Worm (Caenorhabditis elegans) whole organism, late embryonic: Measurements from ENCODE around the gene C08F1.11.

Source experiments
- C38D4.7 ChIP-seq: fragments of 200-800 bp; sonication (Bioruptor generic); optimal IDR thresholded peaks from 2 replicates; lab custom pipeline; 2018; ENCODE audit warnings: mild to moderate bottlenecking, missing genetic modification characterization, moderate library complexity, missing compliant biosample characterization
- ama-1 ChIP-seq: fragments of 150-350 bp; optimal IDR thresholded peaks from 2 replicates; lab custom pipeline; 2014
- ceh-14 ChIP-seq: sonication (generic microtip); optimal IDR thresholded peaks from 2 replicates; lab custom pipeline; 2016; ENCODE audit warnings: missing genotype, missing genetic modification characterization, missing compliant biosample characterization
- ceh-24 ChIP-seq: sonication (generic microtip); optimal IDR thresholded peaks from 2 replicates; lab custom pipeline; 2016; ENCODE audit warnings: mild to moderate bottlenecking, missing genetic modification characterization, missing compliant biosample characterization
- ceh-6 ChIP-seq: fragments of 200-800 bp; sonication (Bioruptor generic); optimal IDR thresholded peaks from 2 replicates; lab custom pipeline; 2018; ENCODE audit warnings: mild to moderate bottlenecking, missing genetic modification characterization, missing compliant biosample characterization
- che-1 ChIP-seq: sonication (generic microtip); optimal IDR thresholded peaks from 2 replicates; lab custom pipeline; 2016; ENCODE audit warnings: mild to moderate bottlenecking, missing genetic modification characterization, missing compliant biosample characterization
- elt-2 ChIP-seq: sonication (generic microtip); optimal IDR thresholded peaks from 2 replicates; lab custom pipeline; 2016; ENCODE audit warnings: missing genetic modification reagents, missing genetic modification characterization, missing compliant biosample characterization
- ets-4 ChIP-seq: sonication (generic microtip); optimal IDR thresholded peaks from 2 replicates; lab custom pipeline; 2016; ENCODE audit warnings: missing genetic modification characterization, missing compliant biosample characterization
- odd-2 ChIP-seq: sonication (generic microtip); optimal IDR thresholded peaks from 2 replicates; lab custom pipeline; 2017; ENCODE audit warnings: antibody characterized with exemption, mild to moderate bottlenecking, missing genetic modification characterization, missing compliant biosample characterization
- pag-3 ChIP-seq: sonication (generic microtip); optimal IDR thresholded peaks from 2 replicates; lab custom pipeline; 2016; ENCODE audit warnings: missing compliant biosample characterization, missing genetic modification characterization, borderline replicate concordance
- pat-9 ChIP-seq: fragments of 200-800 bp; sonication (Bioruptor generic); optimal IDR thresholded peaks from 2 replicates; lab custom pipeline; 2018; ENCODE audit warnings: mild to moderate bottlenecking, missing genetic modification characterization, moderate library complexity, missing compliant biosample characterization
- pha-4 ChIP-seq: fragments of 150-350 bp; optimal IDR thresholded peaks from 2 replicates; lab custom pipeline; 2018; ENCODE audit warnings: missing biosample characterization, missing genetic modification reagents, missing genetic modification characterization
- sox-2 ChIP-seq: fragments of 200-800 bp; sonication (Bioruptor generic); IDR thresholded peaks from 2 replicates; pipeline ENCODE4 v1.3.6; 2022; ENCODE audit warnings: missing genetic modification reagents, missing genetic modification characterization, missing compliant biosample characterization
- tbx-2 ChIP-seq: sonication (generic microtip); optimal IDR thresholded peaks from 2 replicates; lab custom pipeline; 2016; ENCODE audit warnings: missing genetic modification characterization, missing compliant biosample characterization

- no peak for TF ChIP-seq elt-2
- no peak for TF ChIP-seq pha-4 (tag; lab: Kevin White, UChicago)
- no peak for TF ChIP-seq odd-2 (tag; lab: Kevin White, UChicago)
- no peak for TF ChIP-seq pag-3 (tag; lab: Kevin White, UChicago)
- TF ChIP-seq ceh-24 (tag; lab: Kevin White, UChicago): no peak
- TF ChIP-seq ceh-14: no peak
- no peak for TF ChIP-seq che-1 (tag; lab: Kevin White, UChicago)
- no peak for TF ChIP-seq ama-1 (lab: Kevin White, UChicago)
- TF ChIP-seq tbx-2 (tag; lab: Kevin White, UChicago): no peak
- TF ChIP-seq ets-4 (tag; lab: Kevin White, UChicago): no peak
- TF ChIP-seq ceh-6 (GFP tag; lab: Kevin White, UChicago): no peak
- no peak for TF ChIP-seq sox-2 (GFP tag; lab: Robert Waterston, UW)
- no peak for TF ChIP-seq pat-9 (tag; lab: Kevin White, UChicago)
- no peak for TF ChIP-seq C38D4.7 (GFP tag; lab: Kevin White, UChicago)
Measured at ce11 chrII:1816053-1816452, 31.4 kb upstream of the C08F1.11 start.
